Worm (Caenorhabditis elegans): Measurements from ENCODE around the gene Y41C4A.12.

- TF ChIP-seq egrh-3 (GFP tag; IDR thresholded peaks at IDR 0.05) = no peak
- TF ChIP-seq nfya-2 (GFP tag; IDR thresholded peaks at IDR 0.05) = no peak
- no peak for TF ChIP-seq unc-130 (GFP tag; optimal IDR thresholded peaks at IDR 0.05)
- TF ChIP-seq lin-35 (GFP tag; optimal IDR thresholded peaks at IDR 0.05) = no peak
Observed at ce11 chrIII:11732943-11733342, 6.5 kb upstream of the Y41C4A.12 start.

Data from whole organism, young adult.